Worm (Caenorhabditis elegans): ENCODE data around the gene srlf-9.

srlf-9 gene

DNA sequence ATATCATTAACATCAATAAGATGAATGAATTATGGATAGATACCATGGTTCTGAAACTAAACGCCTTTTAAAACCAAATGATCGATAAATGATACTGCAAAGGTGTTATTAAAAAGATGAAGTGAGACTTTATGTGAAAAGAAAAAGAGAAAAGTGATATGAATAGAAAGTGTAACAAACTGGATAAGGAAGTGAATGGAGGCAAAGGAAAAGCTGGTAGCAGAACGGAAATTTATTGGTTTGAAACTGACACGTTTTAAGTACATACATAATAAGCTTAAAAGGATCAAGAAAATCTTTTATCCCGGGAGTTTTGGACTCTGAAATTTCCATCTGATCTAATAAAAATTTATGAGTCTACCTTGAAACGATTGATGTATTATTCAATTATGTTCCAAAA is 28.1 kb upstream of the srlf-9 start, which contains the start of gene bli-5:
bli-5 (minus strand) TSS at position 101 of the 400 bp plus-strand sequence.
- TF ChIP-seq snpc-4 (tag; optimal IDR thresholded peaks at IDR 0.05) (no peak), zip-8 (tag; optimal IDR thresholded peaks at IDR 0.05) (no peak), unc-120 (tag; optimal IDR thresholded peaks at IDR 0.05; ENCODE audit: poor library complexity, severe bottlenecking) (no peak), ceh-83 (GFP tag; optimal IDR thresholded peaks at IDR 0.05) (no peak), sptf-1 (tag; optimal IDR thresholded peaks at IDR 0.05) (no peak), nhr-76 (tag; optimal IDR thresholded peaks at IDR 0.05) (no peak), ham-2 (GFP tag; optimal IDR thresholded peaks at IDR 0.05) (no peak), cnd-1 (tag; optimal IDR thresholded peaks at IDR 0.05) (no peak), nhr-28 (tag; optimal IDR thresholded peaks at IDR 0.05) (no peak), M03D4.4 (tag; optimal IDR thresholded peaks at IDR 0.05) (no peak), bed-3 (GFP tag; optimal IDR thresholded peaks at IDR 0.05) (no peak), mls-2 (tag; optimal IDR thresholded peaks at IDR 0.05) (no peak), hlh-1 (tag; optimal IDR thresholded peaks at IDR 0.05) (no peak), mep-1 (tag; optimal IDR thresholded peaks at IDR 0.05) (no peak)

DNA sequence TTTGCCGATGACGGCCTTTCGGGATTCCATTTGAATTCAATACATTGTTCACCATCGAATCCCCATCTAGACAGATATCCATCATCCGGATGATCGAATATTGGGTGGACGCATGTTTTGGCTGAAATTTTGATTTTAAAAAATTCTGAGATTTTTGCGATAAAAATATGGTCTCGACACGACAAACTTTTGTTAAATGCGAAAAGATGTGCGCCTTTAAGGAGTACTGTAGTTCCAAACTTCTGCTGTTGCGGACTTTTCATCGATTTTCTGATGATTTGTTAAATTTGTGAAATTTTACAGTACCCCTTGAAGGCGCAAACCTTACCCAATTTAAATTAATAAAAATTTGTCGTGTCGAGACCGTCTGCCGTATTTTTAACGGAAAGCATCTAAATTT is 26.2 kb upstream of the srlf-9 start:
- no peak for TF ChIP-seq unc-120 (tag; optimal IDR thresholded peaks at IDR 0.05; ENCODE audit: poor library complexity, severe bottlenecking)
- TF ChIP-seq unc-39 (tag; optimal IDR thresholded peaks at IDR 0.05): no peak
- TF ChIP-seq nhr-237 (tag; optimal IDR thresholded peaks at IDR 0.05): no peak
- TF ChIP-seq lin-13 (tag; optimal IDR thresholded peaks at IDR 0.05): no peak
- TF ChIP-seq nhr-12 (tag; optimal IDR thresholded peaks at IDR 0.05): no peak
- TF ChIP-seq ceh-43 (GFP tag; optimal IDR thresholded peaks at IDR 0.05): no peak
- no peak for TF ChIP-seq snpc-4 (tag; optimal IDR thresholded peaks at IDR 0.05)
- TF ChIP-seq elt-1 (tag; optimal IDR thresholded peaks at IDR 0.05; ENCODE audit: borderline replicate concordance, insufficient read depth): no peak
- TF ChIP-seq M03D4.4 (tag; optimal IDR thresholded peaks at IDR 0.05): no peak
- no peak for TF ChIP-seq nhr-28 (tag; optimal IDR thresholded peaks at IDR 0.05)
- no peak for TF ChIP-seq sem-2 (GFP tag; optimal IDR thresholded peaks at IDR 0.05)
- TF ChIP-seq mep-1 (tag; optimal IDR thresholded peaks at IDR 0.05): no peak
- no peak for TF ChIP-seq nhr-2 (tag; optimal IDR thresholded peaks at IDR 0.05)
- no peak for TF ChIP-seq zip-8 (tag; optimal IDR thresholded peaks at IDR 0.05)
- no peak for TF ChIP-seq nhr-76 (tag; optimal IDR thresholded peaks at IDR 0.05)
- TF ChIP-seq ceh-83 (GFP tag; optimal IDR thresholded peaks at IDR 0.05): no peak
- TF ChIP-seq lsy-2 (tag; optimal IDR thresholded peaks at IDR 0.05): no peak
- no peak for TF ChIP-seq elt-3 (tag; optimal IDR thresholded peaks at IDR 0.05)

DNA sequence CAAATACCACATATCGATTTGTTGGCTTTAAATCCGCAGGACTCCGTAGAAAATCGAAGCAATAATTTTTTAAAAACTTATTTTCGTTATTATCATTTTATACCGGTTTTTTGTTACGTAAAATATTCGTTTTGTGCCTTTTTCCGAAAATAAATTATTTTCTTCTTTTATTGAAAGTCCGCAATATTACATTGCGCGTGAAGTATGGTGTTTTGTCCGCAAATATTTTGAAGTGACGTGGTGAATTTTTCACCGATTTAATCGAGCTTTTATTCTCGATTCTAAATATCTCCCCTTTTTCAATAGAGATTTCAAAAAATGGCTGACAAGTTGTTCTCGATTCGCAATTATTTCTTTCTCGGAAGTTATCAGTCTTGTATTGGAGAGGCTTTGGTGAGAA is 24.5 kb upstream of the srlf-9 start, which contains the start of gene cope-1:
cope-1 (plus strand) TSS at position 229 of the 400 bp plus-strand sequence.
- TF ChIP-seq flh-1 (GFP tag; optimal IDR thresholded peaks at IDR 0.05) (no peak), ces-1 (GFP tag; optimal IDR thresholded peaks at IDR 0.05) (peak; percentile 37), unc-62 (GFP tag; optimal IDR thresholded peaks at IDR 0.05) (no peak), lsy-2 (tag; optimal IDR thresholded peaks at IDR 0.05) (peak; percentile 39), mls-2 (tag; optimal IDR thresholded peaks at IDR 0.05) (no peak), lin-32 (GFP tag; optimal IDR thresholded peaks at IDR 0.05) (no peak), bed-3 (GFP tag; optimal IDR thresholded peaks at IDR 0.05) (no peak), mab-5 (tag; optimal IDR thresholded peaks at IDR 0.05) (no peak), snpc-4 (tag; optimal IDR thresholded peaks at IDR 0.05) (no peak), unc-120 (tag; optimal IDR thresholded peaks at IDR 0.05; ENCODE audit: poor library complexity, severe bottlenecking) (no peak), M03D4.4 (tag; optimal IDR thresholded peaks at IDR 0.05) (no peak), mep-1 (tag; optimal IDR thresholded peaks at IDR 0.05) (peak; percentile 4), elt-1 (tag; optimal IDR thresholded peaks at IDR 0.05; ENCODE audit: borderline replicate concordance, insufficient read depth) (no peak), nhr-237 (tag; optimal IDR thresholded peaks at IDR 0.05) (no peak), drap-1 (GFP tag; optimal IDR thresholded peaks at IDR 0.05) (no peak), elt-3 (tag; optimal IDR thresholded peaks at IDR 0.05) (no peak), sptf-1 (tag; optimal IDR thresholded peaks at IDR 0.05) (no peak), nhr-2 (tag; optimal IDR thresholded peaks at IDR 0.05) (no peak), lin-13 (tag; optimal IDR thresholded peaks at IDR 0.05) (no peak), cnd-1 (tag; optimal IDR thresholded peaks at IDR 0.05) (no peak), ceh-43 (GFP tag; optimal IDR thresholded peaks at IDR 0.05) (no peak), ceh-39 (tag; optimal IDR thresholded peaks at IDR 0.05) (no peak), nhr-28 (tag; optimal IDR thresholded peaks at IDR 0.05) (no peak), pha-4 (tag; optimal IDR thresholded peaks at IDR 0.05) (no peak)

DNA sequence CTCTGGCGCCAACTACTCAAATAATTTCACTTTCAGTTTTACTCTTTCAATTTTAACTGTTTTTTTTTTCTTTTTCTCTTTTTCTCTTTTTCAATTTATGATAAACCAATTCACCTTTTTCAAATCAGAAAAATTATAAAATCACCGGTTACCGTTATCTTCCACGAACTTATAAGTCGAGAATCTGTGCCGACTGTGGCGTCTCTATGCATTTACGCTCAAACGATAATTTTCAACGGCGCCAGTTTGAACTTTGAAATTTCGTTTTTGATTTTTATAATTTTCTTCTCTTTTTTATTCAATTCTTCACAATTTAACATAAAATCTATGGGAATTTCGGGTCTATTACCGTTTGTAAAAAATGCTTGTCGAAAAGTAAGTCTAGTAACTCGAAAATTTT is 21.8 kb upstream of the srlf-9 start, which contains the start of gene exo-1:
exo-1 (plus strand) TSS at position 101 of the 400 bp plus-strand sequence.
- TF ChIP-seq unc-120 (tag; optimal IDR thresholded peaks at IDR 0.05; ENCODE audit: poor library complexity, severe bottlenecking): no peak
- TF ChIP-seq mep-1 (tag; optimal IDR thresholded peaks at IDR 0.05): peak; percentile 35
- TF ChIP-seq ceh-83 (GFP tag; optimal IDR thresholded peaks at IDR 0.05): no peak
- peak; percentile 42 for TF ChIP-seq lsy-2 (tag; optimal IDR thresholded peaks at IDR 0.05)
- TF ChIP-seq nhr-12 (tag; optimal IDR thresholded peaks at IDR 0.05): no peak
- peak; percentile 46 for TF ChIP-seq nhr-237 (tag; optimal IDR thresholded peaks at IDR 0.05)
- no peak for TF ChIP-seq nhr-28 (tag; optimal IDR thresholded peaks at IDR 0.05)
